Fruit fly (Drosophila melanogaster) whole organism, embryonic: ENCODE data around the gene CG31406.

Experiments used
- BEAF-32 ChIP-seq: fragments of 200-800 bp; sonication (Bioruptor generic); optimal IDR thresholded peaks from 3 replicates; lab custom pipeline; 2017; ENCODE audit warnings: missing biosample characterization, missing genetic modification characterization, mild to moderate bottlenecking, moderate library complexity, missing genetic modification reagents
- Bteb2 ChIP-seq: fragments of 200-800 bp; sonication (Bioruptor generic); optimal IDR thresholded peaks from 2 replicates; lab custom pipeline; 2016; ENCODE audit warnings: missing biosample characterization, missing genetic modification characterization
- CG10462 ChIP-seq: fragments of 200-800 bp; sonication (Bioruptor generic); optimal IDR thresholded peaks from 2 replicates; lab custom pipeline; 2016; ENCODE audit warnings: missing biosample characterization, missing genetic modification characterization
- CG10979 ChIP-seq: fragments of 200-800 bp; sonication (Bioruptor generic); optimal IDR thresholded peaks from 2 replicates; lab custom pipeline; 2018; ENCODE audit warnings: missing biosample characterization, mild to moderate bottlenecking, missing genetic modification characterization, moderate library complexity
- CG13296 ChIP-seq: fragments of 200-800 bp; sonication (Bioruptor generic); optimal IDR thresholded peaks from 3 replicates; lab custom pipeline; 2018; ENCODE audit warnings: missing biosample characterization, mild to moderate bottlenecking, missing genetic modification characterization
- CG18764 ChIP-seq: fragments of 200-800 bp; sonication (Bioruptor generic); optimal IDR thresholded peaks from 3 replicates; lab custom pipeline; 2016; ENCODE audit warnings: missing biosample characterization, missing genetic modification characterization
- CG2120 ChIP-seq: fragments of 200-800 bp; sonication (Bioruptor generic); optimal IDR thresholded peaks from 3 replicates; lab custom pipeline; 2016; ENCODE audit warnings: missing biosample characterization, missing genetic modification characterization
- CG2129 ChIP-seq: fragments of 200-800 bp; sonication (Bioruptor generic); IDR thresholded peaks from 2 replicates; pipeline ENCODE4 v1.3.6; 2022; ENCODE audit warnings: missing biosample characterization, missing genetic modification characterization; ENCODE audit not compliant: partially characterized antibody
- CG2712 ChIP-seq: fragments of 200-800 bp; optimal IDR thresholded peaks from 3 replicates; lab custom pipeline; 2019; ENCODE audit warnings: missing biosample characterization, mild to moderate bottlenecking, missing genetic modification characterization, moderate library complexity
- CG34376 ChIP-seq: fragments of 200-800 bp; sonication (Bioruptor generic); optimal IDR thresholded peaks from 2 replicates; lab custom pipeline; 2018; ENCODE audit warnings: missing biosample characterization, mild to moderate bottlenecking, missing genetic modification characterization
- CG5953 ChIP-seq: fragments of 200-800 bp; sonication (Bioruptor generic); IDR thresholded peaks from 2 replicates; pipeline ENCODE4 v1.3.6; 2022; ENCODE audit warnings: missing biosample characterization, missing genetic modification characterization
- CG6683 ChIP-seq: fragments of 200-800 bp; sonication (Bioruptor generic); optimal IDR thresholded peaks from 2 replicates; lab custom pipeline; 2017; ENCODE audit warnings: missing biosample characterization, mild to moderate bottlenecking, missing genetic modification characterization, missing genetic modification reagents
- CG7556 ChIP-seq: fragments of 200-800 bp; sonication (Bioruptor generic); optimal IDR thresholded peaks from 2 replicates; lab custom pipeline; 2017; ENCODE audit warnings: missing biosample characterization, mild to moderate bottlenecking, missing genetic modification characterization
- CG7928 ChIP-seq: fragments of 200-800 bp; sonication (Bioruptor generic); optimal IDR thresholded peaks from 2 replicates; lab custom pipeline; 2017; ENCODE audit warnings: missing biosample characterization, mild to moderate bottlenecking, missing genetic modification characterization
- CG9932 ChIP-seq: fragments of 200-800 bp; sonication (Bioruptor generic); IDR thresholded peaks from 2 replicates; pipeline ENCODE4 v1.3.6; 2022; ENCODE audit warnings: missing biosample characterization, missing genetic modification characterization
- Dfd ChIP-seq, 2 experiments: fragments of >200 bp; optimal IDR thresholded peaks; 2 replicates each; lab custom pipeline; 2017; ENCODE audit warnings: missing biosample characterization in 2 of 2, missing genetic modification characterization in 2 of 2
- Dip3 ChIP-seq: fragments of 200-800 bp; sonication (Bioruptor generic); optimal IDR thresholded peaks from 3 replicates; lab custom pipeline; 2016; ENCODE audit warnings: missing biosample characterization, missing genetic modification characterization
- Elba2 ChIP-seq: fragments of 200-800 bp; sonication (Bioruptor generic); optimal IDR thresholded peaks from 3 replicates; lab custom pipeline; 2016; ENCODE audit warnings: missing biosample characterization, missing genetic modification characterization
- Fer1 ChIP-seq: fragments of 200-800 bp; sonication (Bioruptor generic); optimal IDR thresholded peaks from 2 replicates; lab custom pipeline; 2017; ENCODE audit warnings: missing biosample characterization, mild to moderate bottlenecking, missing genetic modification characterization
- Fer2 ChIP-seq: fragments of 200-800 bp; sonication (Bioruptor generic); optimal IDR thresholded peaks from 2 replicates; lab custom pipeline; 2018; ENCODE audit warnings: missing biosample characterization, mild to moderate bottlenecking, missing genetic modification characterization, moderate library complexity
- Fer3 ChIP-seq: fragments of 200-800 bp; sonication (Bioruptor generic); optimal IDR thresholded peaks from 2 replicates; lab custom pipeline; 2018; ENCODE audit warnings: missing biosample characterization, mild to moderate bottlenecking, missing genetic modification characterization, moderate library complexity
- Hey ChIP-seq: fragments of 200-800 bp; sonication (Bioruptor generic); optimal IDR thresholded peaks from 3 replicates; lab custom pipeline; 2018; ENCODE audit warnings: missing biosample characterization, mild to moderate bottlenecking, missing genetic modification characterization
- MESR4 ChIP-seq: fragments of 200-800 bp; sonication (Bioruptor generic); optimal IDR thresholded peaks from 2 replicates; lab custom pipeline; 2018; ENCODE audit warnings: missing biosample characterization, mild to moderate bottlenecking, missing genetic modification characterization, moderate library complexity
- Mes4 ChIP-seq: fragments of 200-800 bp; sonication (Bioruptor generic); optimal IDR thresholded peaks from 2 replicates; lab custom pipeline; 2016; ENCODE audit warnings: missing biosample characterization, missing genetic modification characterization
- NK7.1 ChIP-seq: fragments of 200-800 bp; sonication (Bioruptor generic); optimal IDR thresholded peaks from 3 replicates; lab custom pipeline; 2016; ENCODE audit warnings: missing biosample characterization, missing genetic modification characterization
- Nf-YC ChIP-seq: fragments of 200-800 bp; optimal IDR thresholded peaks from 3 replicates; lab custom pipeline; 2019; ENCODE audit warnings: missing biosample characterization, mild to moderate bottlenecking, missing genetic modification characterization, moderate library complexity
- Opbp ChIP-seq: fragments of 200-800 bp; sonication (Bioruptor generic); IDR thresholded peaks from 3 replicates; pipeline ENCODE4 v1.3.6; 2022; ENCODE audit warnings: missing biosample characterization, missing genetic modification characterization; ENCODE audit not compliant: partially characterized antibody
- Pdp1 ChIP-seq, 2 experiments: fragments of 200-800 bp; sonication (Bioruptor generic); optimal IDR thresholded peaks; 3 replicates each; lab custom pipeline; 2016; ENCODE audit warnings: missing biosample characterization in 2 of 2, missing genetic modification characterization in 2 of 2, mild to moderate bottlenecking in 1 of 2, moderate library complexity in 1 of 2
- Scr ChIP-seq: fragments of 200-800 bp; sonication (Bioruptor generic); IDR thresholded peaks from 2 replicates; pipeline ENCODE4 v1.3.6; 2022; ENCODE audit warnings: missing biosample characterization, missing genetic modification characterization; ENCODE audit not compliant: partially characterized antibody
- Sin3A ChIP-seq: fragments of >200 bp; optimal IDR thresholded peaks from 2 replicates; lab custom pipeline; 2018
- Spps ChIP-seq: fragments of 200-800 bp; sonication (Bioruptor generic); optimal IDR thresholded peaks from 2 replicates; lab custom pipeline; 2018; ENCODE audit warnings: missing biosample characterization, mild to moderate bottlenecking, missing genetic modification characterization
- Sry-δ ChIP-seq: fragments of 200-800 bp; sonication (Bioruptor generic); optimal IDR thresholded peaks from 2 replicates; lab custom pipeline; 2016; ENCODE audit warnings: missing biosample characterization, missing genetic modification characterization
- bab2 ChIP-seq: fragments of 200-800 bp; sonication (Bioruptor generic); optimal IDR thresholded peaks from 2 replicates; lab custom pipeline; 2016; ENCODE audit warnings: missing biosample characterization, missing genetic modification characterization
- br ChIP-seq: fragments of >200 bp; optimal IDR thresholded peaks from 2 replicates; lab custom pipeline; 2017
- btn ChIP-seq: fragments of 200-800 bp; sonication (Bioruptor generic); optimal IDR thresholded peaks from 2 replicates; lab custom pipeline; 2016; ENCODE audit warnings: missing biosample characterization, missing genetic modification characterization
- chn ChIP-seq: fragments of 200-800 bp; sonication (Bioruptor generic); optimal IDR thresholded peaks from 2 replicates; lab custom pipeline; 2016; ENCODE audit warnings: missing biosample characterization, missing genetic modification characterization
- dimm ChIP-seq: fragments of 200-800 bp; sonication (Bioruptor generic); IDR thresholded peaks from 2 replicates; pipeline ENCODE4 v1.3.6; 2022; ENCODE audit warnings: missing biosample characterization, missing genetic modification characterization
- disco-r ChIP-seq: fragments of 200-800 bp; sonication (Bioruptor generic); optimal IDR thresholded peaks from 2 replicates; lab custom pipeline; 2016; ENCODE audit warnings: missing biosample characterization, missing genetic modification characterization
- dm ChIP-seq: fragments of 200-800 bp; sonication (Bioruptor generic); optimal IDR thresholded peaks from 3 replicates; lab custom pipeline; 2016; ENCODE audit warnings: missing biosample characterization, missing genetic modification characterization
- ham ChIP-seq: fragments of 200-800 bp; sonication (Bioruptor generic); IDR thresholded peaks from 2 replicates; pipeline ENCODE4 v1.3.6; 2022; ENCODE audit warnings: missing biosample characterization, missing genetic modification characterization
- hkb ChIP-seq, 2 experiments: fragments of 200-800 bp in 1 of 2; fragments of >200 bp in 1 of 2; sonication (Bioruptor generic) in 1 of 2; IDR thresholded peaks in 1 of 2; optimal IDR thresholded peaks in 1 of 2; 2 replicates each; pipeline versions ENCODE4 v1.3.6 to Lab custom; 2017 to 2022; ENCODE audit warnings: missing biosample characterization in 1 of 2, missing genetic modification characterization in 1 of 2
- phol ChIP-seq: fragments of 200-800 bp; sonication (Bioruptor generic); optimal IDR thresholded peaks from 3 replicates; lab custom pipeline; 2018; ENCODE audit warnings: missing biosample characterization, mild to moderate bottlenecking, missing genetic modification characterization, moderate library complexity
- pros ChIP-seq: fragments of 200-800 bp; sonication (Bioruptor generic); optimal IDR thresholded peaks from 3 replicates; lab custom pipeline; 2019; ENCODE audit warnings: missing biosample characterization, mild to moderate bottlenecking, missing genetic modification characterization, moderate library complexity
- pum ChIP-seq: fragments of 200-800 bp; sonication (Bioruptor generic); optimal IDR thresholded peaks from 2 replicates; lab custom pipeline; 2016; ENCODE audit warnings: missing biosample characterization, missing genetic modification characterization
- row ChIP-seq: fragments of 200-800 bp; sonication (Bioruptor generic); IDR thresholded peaks from 3 replicates; pipeline ENCODE4 v1.3.6; 2022; ENCODE audit warnings: missing biosample characterization, missing genetic modification characterization
- sens ChIP-seq: fragments of 200-800 bp; sonication (Bioruptor generic); peaks from one replicate; lab custom pipeline; 2016; ENCODE audit warnings: missing biosample characterization, missing genetic modification characterization
- slp2 ChIP-seq: fragments of 200-800 bp; sonication (Bioruptor generic); optimal IDR thresholded peaks from 2 replicates; lab custom pipeline; 2016; ENCODE audit warnings: missing biosample characterization, missing genetic modification characterization
- sug ChIP-seq: fragments of 200-800 bp; optimal IDR thresholded peaks from 2 replicates; lab custom pipeline; 2019; ENCODE audit warnings: missing biosample characterization, mild to moderate bottlenecking, missing genetic modification characterization, moderate library complexity
- vnd ChIP-seq: fragments of 200-800 bp; sonication (Bioruptor generic); IDR thresholded peaks from 3 replicates; pipeline ENCODE4 v1.3.6; 2022; ENCODE audit warnings: missing biosample characterization, missing genetic modification characterization; ENCODE audit not compliant: partially characterized antibody
- vvl ChIP-seq: fragments of 200-800 bp; sonication (Bioruptor generic); IDR thresholded peaks from 2 replicates; pipeline ENCODE4 v1.3.6; 2022; ENCODE audit warnings: missing biosample characterization, missing genetic modification characterization
- wdn ChIP-seq: fragments of 200-800 bp; sonication (Bioruptor generic); IDR thresholded peaks from 2 replicates; pipeline ENCODE4 v1.3.6; 2022; ENCODE audit warnings: missing biosample characterization, missing genetic modification characterization

CG31406 gene

DNA sequence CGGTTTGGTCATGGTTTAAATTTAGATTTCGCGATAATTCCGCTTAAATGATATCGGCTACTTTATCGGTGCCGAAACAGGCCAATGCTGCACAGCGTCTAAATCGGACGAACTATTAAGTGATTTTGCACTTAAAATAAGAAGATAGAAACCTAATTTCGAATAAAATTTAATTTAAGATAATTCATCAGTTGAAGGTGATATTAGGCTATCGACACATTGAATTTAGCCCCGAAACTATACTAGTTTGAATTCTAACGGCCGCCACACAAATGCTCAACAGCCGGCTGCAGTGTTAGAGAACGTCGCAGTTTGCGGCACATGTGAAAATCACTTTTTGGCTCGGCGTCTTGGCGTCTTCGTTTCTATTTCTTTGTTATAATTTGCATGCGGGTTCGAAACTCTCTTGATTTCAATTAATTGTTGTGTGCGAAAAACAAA lies 15.7 kb upstream of the CG31406 start, which contains the start of gene sle (continued):
- TF ChIP-seq CG18764 (peak; percentile 11), CG34376 (GFP tag; lab: Kevin White, UChicago) (peak; percentile 69), Scr (GFP tag; lab: Robert Waterston, UW) (peak; percentile 59), disco-r (peak; percentile 44), CG10979 (peak; percentile 28), CG10462 (peak; percentile 27), Sry-δ (GFP tag; lab: Kevin White, UChicago) (peak; percentile 64), br (lab: Kevin White, UChicago) (no peak), Fer3 (peak; percentile 50), CG7928 (GFP tag; lab: Kevin White, UChicago) (peak; percentile 54), bab2 (GFP tag; lab: Kevin White, UChicago) (peak; percentile 21), MESR4 (GFP tag; lab: Kevin White, UChicago) (peak; percentile 61), CG2129 (GFP tag; lab: Robert Waterston, UW) (no peak), ham (GFP tag; lab: Robert Waterston, UW) (no peak), Dfd (GFP tag; optimal IDR thresholded peaks at IDR 0.05; lab: Kevin White, UChicago) (no peak), Spps (tag; lab: Kevin White, UChicago) (no peak), dimm (no peak), Mes4 (GFP tag; lab: Kevin White, UChicago) (peak; percentile 38), sens (GFP tag; lab: Kevin White, UChicago) (no peak), Elba2 (GFP tag; lab: Kevin White, UChicago) (peak; percentile 14), dm (peak; percentile 79), slp2 (GFP tag; lab: Kevin White, UChicago) (no peak), CG2120 (peak; percentile 80), CG2712 (tag; lab: Kevin White, UChicago) (peak; percentile 61), sug (tag; lab: Kevin White, UChicago) (peak; percentile 62), CG5953 (no peak), CG9932 (GFP tag; lab: Robert Waterston, UW) (peak; percentile 61), row (GFP tag; lab: Robert Waterston, UW) (peak; percentile 26; the same call in 1 of the 3 replicates), NK7.1 (GFP tag; lab: Kevin White, UChicago) (no peak), Hey (tag; lab: Kevin White, UChicago) (no peak), Fer1 (GFP tag; lab: Kevin White, UChicago) (peak; percentile 66), phol (peak; percentile 67), Fer2 (tag; lab: Kevin White, UChicago) (no peak), pros (GFP tag; lab: Kevin White, UChicago) (peak; percentile 8), Nf-YC (no peak), Sin3A (peak; percentile 93), pum (GFP tag; lab: Kevin White, UChicago) (peak; percentile 59), Opbp (peak; percentile 49; the same call in 2 of the 3 replicates), Bteb2 (GFP tag; lab: Kevin White, UChicago) (peak; percentile 66), BEAF-32 (GFP tag; lab: Kevin White, UChicago) (peak; percentile 61), vvl (GFP tag; lab: Robert Waterston, UW) (peak; percentile 31; the same call in 1 of the 2 replicates), wdn (GFP tag; lab: Robert Waterston, UW) (no peak), btn (GFP tag; lab: Kevin White, UChicago) (peak; percentile 21), hkb (optimal IDR thresholded peaks at IDR 0.05; lab: Kevin White, UChicago) (peak; percentile 30), hkb (GFP tag; IDR thresholded peaks at IDR 0.05; lab: Robert Waterston, UW) (peak; percentile 51; the same call in 1 of the 2 replicates), CG13296 (GFP tag; lab: Kevin White, UChicago) (peak; percentile 59), chn (peak; percentile 66), Pdp1 (GFP tag; optimal IDR thresholded peaks at IDR 0.05; lab: Kevin White, UChicago) (peak in 1 of 2 experiments; percentile 55), vnd (peak; percentile 38; the same call in 2 of the 3 replicates), CG6683 (peak; percentile 29), Dip3 (GFP tag; lab: Kevin White, UChicago) (peak; percentile 70), CG7556 (GFP tag; lab: Kevin White, UChicago) (no peak)
